Fruit fly (Drosophila melanogaster) whole organism, pupa: ENCODE results near the gene Eip78C.
A peak's percentile ranks its signal among the peaks of the same experiment; 100 is the strongest.

Experiments used
- CG8159 ChIP-seq: fragments of 200-800 bp; sonication (Bioruptor generic); optimal IDR thresholded peaks from 3 replicates; lab custom pipeline; 2018; ENCODE audit warnings: missing biosample characterization, mild to moderate bottlenecking, missing genetic modification characterization, moderate library complexity
- D1 ChIP-seq: fragments of 200-800 bp; sonication (Bioruptor generic); optimal IDR thresholded peaks from 2 replicates; lab custom pipeline; 2018; ENCODE audit warnings: missing biosample characterization, mild to moderate bottlenecking, missing genetic modification characterization, moderate library complexity
- fd96Ca ChIP-seq: fragments of 200-800 bp; sonication (Bioruptor generic); IDR thresholded peaks from 3 replicates; pipeline ENCODE4 v1.3.6; 2022; ENCODE audit warnings: missing biosample characterization, missing genetic modification characterization

dm6 chr3L:21251381-21251780 is 25.0 kb downstream of the Eip78C start:
- TF ChIP-seq CG8159 (tag; lab: Kevin White, UChicago) (peak; percentile 72), D1 (peak; percentile 40), fd96Ca (GFP tag; lab: Robert Waterston, UW) (peak; percentile 62; the same call in 2 of the 3 replicates)
